Worm (Caenorhabditis elegans): ENCODE data around the gene H43E16.1.

The H43E16.1 gene

DNA sequence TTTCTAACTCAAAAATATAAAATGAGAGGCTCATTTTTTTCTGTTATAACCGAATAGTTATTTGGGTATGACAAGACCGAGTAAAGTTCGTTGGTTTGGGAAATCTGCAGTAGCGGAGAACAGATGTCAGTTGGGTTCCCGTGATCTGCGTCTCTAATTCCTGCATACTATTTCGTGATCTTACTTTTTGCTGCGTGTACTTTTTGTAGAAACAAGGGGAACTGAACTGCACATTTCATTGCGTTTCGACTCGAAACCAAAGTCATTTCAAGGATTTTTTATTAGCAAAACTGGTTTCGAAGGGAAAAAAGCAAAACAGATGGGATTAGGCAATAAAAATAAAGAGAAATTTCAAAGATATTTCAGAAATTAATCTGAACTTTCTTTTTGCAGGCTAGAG is 27.2 kb upstream of the H43E16.1 start:
- TF ChIP-seq fkh-10 (GFP tag; optimal IDR thresholded peaks at IDR 0.05) (no peak), unc-39 (tag; optimal IDR thresholded peaks at IDR 0.05) (no peak), ceh-9 (tag; optimal IDR thresholded peaks at IDR 0.05) (no peak), ceh-28 (tag; optimal IDR thresholded peaks at IDR 0.05) (no peak), fos-1 (tag; optimal IDR thresholded peaks at IDR 0.05) (no peak), ama-1 (optimal IDR thresholded peaks at IDR 0.05) (no peak), ceh-16 (tag; optimal IDR thresholded peaks at IDR 0.05) (no peak), elt-2 (tag; optimal IDR thresholded peaks at IDR 0.05) (no peak), tbx-2 (tag; optimal IDR thresholded peaks at IDR 0.05) (no peak), zag-1 (tag; optimal IDR thresholded peaks at IDR 0.05) (no peak), lsy-12 (tag; optimal IDR thresholded peaks at IDR 0.05) (no peak), elt-1 (tag; optimal IDR thresholded peaks at IDR 0.05) (no peak), daf-12 (tag; optimal IDR thresholded peaks at IDR 0.05) (no peak), egl-5 (tag; optimal IDR thresholded peaks at IDR 0.05) (no peak), elt-3 (tag; optimal IDR thresholded peaks at IDR 0.05) (no peak), jun-1 (tag; optimal IDR thresholded peaks at IDR 0.05) (no peak), egl-27 (tag; optimal IDR thresholded peaks at IDR 0.05) (no peak), mml-1 (tag; optimal IDR thresholded peaks at IDR 0.05) (no peak)

DNA sequence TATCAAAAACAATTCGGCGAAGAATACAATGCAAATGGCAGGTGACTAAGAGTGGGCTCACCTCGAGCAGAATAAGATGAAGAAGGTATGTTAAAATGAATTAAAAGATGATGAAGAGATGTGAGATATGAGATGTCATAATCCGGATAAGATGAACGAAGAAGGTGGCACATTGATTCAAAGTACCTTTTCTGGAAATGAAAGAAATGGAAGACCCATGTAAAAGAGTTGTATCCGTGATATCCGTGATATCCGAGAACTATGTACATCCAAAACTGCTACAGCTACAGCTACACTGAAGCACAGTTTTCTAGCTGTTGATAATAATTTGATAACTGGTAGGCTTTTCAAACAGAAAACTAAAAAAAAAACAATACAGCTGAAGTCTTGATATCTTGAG is 25.0 kb upstream of the H43E16.1 start, which contains the start of gene oig-8:
Gene oig-8 (minus strand): TSS at position 101 of the 400 bp plus-strand sequence.
- no peak for TF ChIP-seq elt-3 (tag; optimal IDR thresholded peaks at IDR 0.05)
- TF ChIP-seq sea-2 (GFP tag; optimal IDR thresholded peaks at IDR 0.05) = no peak
- TF ChIP-seq nhr-67 (tag; optimal IDR thresholded peaks at IDR 0.05) = no peak
- TF ChIP-seq fos-1 (tag; optimal IDR thresholded peaks at IDR 0.05) = no peak
- TF ChIP-seq mdl-1 (tag; optimal IDR thresholded peaks at IDR 0.05) = no peak
- no peak for TF ChIP-seq unc-62 (GFP tag; optimal IDR thresholded peaks at IDR 0.05)
- TF ChIP-seq lin-39 (tag; optimal IDR thresholded peaks at IDR 0.05) = no peak
- TF ChIP-seq aly-2 (tag; optimal IDR thresholded peaks at IDR 0.05) = no peak
- TF ChIP-seq R02D3.7 (tag; optimal IDR thresholded peaks at IDR 0.05) = no peak
- TF ChIP-seq lsy-12 (tag; optimal IDR thresholded peaks at IDR 0.05) = no peak
- no peak for TF ChIP-seq egl-27 (tag; optimal IDR thresholded peaks at IDR 0.05)

DNA sequence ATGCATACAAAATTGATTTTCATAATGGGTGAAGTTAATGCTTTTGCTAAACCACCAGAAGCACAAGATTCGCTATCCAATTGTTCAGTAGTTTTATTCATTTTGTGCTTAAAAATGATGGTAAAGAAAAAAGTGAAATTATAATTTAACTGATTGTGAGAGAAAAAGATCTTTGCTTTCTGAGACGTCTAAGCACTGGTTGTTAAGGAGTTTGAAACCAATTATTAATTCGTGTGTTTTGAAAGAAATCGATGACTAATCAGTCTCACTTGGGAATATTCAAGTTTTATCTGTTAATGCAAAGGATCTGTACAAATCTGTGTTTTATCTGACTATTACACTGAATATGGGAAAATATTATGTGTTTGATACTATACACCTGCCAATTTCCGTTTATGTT is 22.3 kb upstream of the H43E16.1 start, which contains the start of gene sra-26:
Gene sra-26 (minus strand): TSS at position 101 of the 400 bp plus-strand sequence.
- TF ChIP-seq fkh-2 (tag; optimal IDR thresholded peaks at IDR 0.05) (no peak), hmg-11 (tag; optimal IDR thresholded peaks at IDR 0.05) (no peak), lin-39 (tag; optimal IDR thresholded peaks at IDR 0.05) (no peak), unc-39 (tag; optimal IDR thresholded peaks at IDR 0.05) (no peak), nhr-25 (tag; optimal IDR thresholded peaks at IDR 0.05) (no peak), jun-1 (tag; optimal IDR thresholded peaks at IDR 0.05) (no peak), nhr-12 (tag; optimal IDR thresholded peaks at IDR 0.05) (no peak), ceh-28 (tag; optimal IDR thresholded peaks at IDR 0.05) (no peak), ztf-4 (tag; optimal IDR thresholded peaks at IDR 0.05) (no peak), fos-1 (tag; optimal IDR thresholded peaks at IDR 0.05) (no peak), ZK546.5 (tag; optimal IDR thresholded peaks at IDR 0.05) (no peak), unc-62 (GFP tag; optimal IDR thresholded peaks at IDR 0.05) (no peak)

ce11 chrII:6654284-6654683 is 19.8 kb upstream of the H43E16.1 start, which contains the start of gene T19D12.9:
TSS of gene T19D12.9 (minus strand) at chrII:6654384.
- no peak for TF ChIP-seq unc-62 (GFP tag; optimal IDR thresholded peaks at IDR 0.05)
- no peak for TF ChIP-seq sea-2 (GFP tag; optimal IDR thresholded peaks at IDR 0.05)
- TF ChIP-seq elt-1 (tag; optimal IDR thresholded peaks at IDR 0.05) = no peak
- no peak for TF ChIP-seq lsy-12 (tag; optimal IDR thresholded peaks at IDR 0.05)
- no peak for TF ChIP-seq nhr-43 (tag; optimal IDR thresholded peaks at IDR 0.05; ENCODE audit: poor library complexity, severe bottlenecking)
- no peak for TF ChIP-seq fkh-2 (tag; optimal IDR thresholded peaks at IDR 0.05)
- TF ChIP-seq ceh-9 (tag; optimal IDR thresholded peaks at IDR 0.05) = no peak
- TF ChIP-seq elt-3 (tag; optimal IDR thresholded peaks at IDR 0.05) = no peak
- no peak for TF ChIP-seq pha-4 (tag; optimal IDR thresholded peaks at IDR 0.05)
- no peak for TF ChIP-seq egl-5 (tag; optimal IDR thresholded peaks at IDR 0.05)
- TF ChIP-seq mml-1 (tag; optimal IDR thresholded peaks at IDR 0.05) = no peak
- no peak for TF ChIP-seq nhr-67 (tag; optimal IDR thresholded peaks at IDR 0.05)
- TF ChIP-seq lin-15B (tag; optimal IDR thresholded peaks at IDR 0.05) = no peak
- TF ChIP-seq nhr-25 (tag; optimal IDR thresholded peaks at IDR 0.05) = no peak
- no peak for TF ChIP-seq ztf-4 (tag; optimal IDR thresholded peaks at IDR 0.05)
- TF ChIP-seq daf-12 (tag; optimal IDR thresholded peaks at IDR 0.05) = no peak

ce11 chrII:6658766-6659165 is 15.3 kb upstream of the H43E16.1 start, which contains the start of gene T19D12.10:
TSS of gene T19D12.10 (minus strand) at chrII:6658866.
- no peak for TF ChIP-seq mml-1 (tag; optimal IDR thresholded peaks at IDR 0.05)
- no peak for TF ChIP-seq unc-62 (GFP tag; optimal IDR thresholded peaks at IDR 0.05)

All from whole organism, L3 larva.